Worm (Caenorhabditis elegans) whole organism, mixed stage, embryonic: ENCODE data around the gene T05C1.2.

ENCODE experiments used
- M03D4.4 ChIP-seq: sonication (generic microtip); optimal IDR thresholded peaks from 2 replicates; lab custom pipeline; 2017; ENCODE audit warnings: mild to moderate bottlenecking, missing genetic modification characterization, missing compliant biosample characterization
- bed-3 ChIP-seq: fragments of 200-800 bp; sonication (Bioruptor generic); optimal IDR thresholded peaks from 3 replicates; lab custom pipeline; 2018; ENCODE audit warnings: mild to moderate bottlenecking, missing genetic modification characterization, moderate library complexity, missing compliant biosample characterization
- blmp-1 ChIP-seq: fragments of 150-350 bp; optimal IDR thresholded peaks from 2 replicates; lab custom pipeline; 2014; ENCODE audit warnings: missing biosample characterization, missing genetic modification characterization
- ceh-39 ChIP-seq: fragments of 150-350 bp; optimal IDR thresholded peaks from 2 replicates; lab custom pipeline; 2014; ENCODE audit warnings: missing biosample characterization, missing genetic modification characterization
- ceh-43 ChIP-seq: fragments of 200-800 bp; sonication (Bioruptor generic); optimal IDR thresholded peaks from 2 replicates; lab custom pipeline; 2018; ENCODE audit warnings: mild to moderate bottlenecking, missing genetic modification characterization, moderate library complexity, missing compliant biosample characterization
- ceh-83 ChIP-seq: fragments of 200-800 bp; sonication (Bioruptor generic); optimal IDR thresholded peaks from 2 replicates; lab custom pipeline; 2018; ENCODE audit warnings: mild to moderate bottlenecking, missing genetic modification characterization, missing compliant biosample characterization
- ces-1 ChIP-seq: fragments of 150-350 bp; optimal IDR thresholded peaks from 2 replicates; lab custom pipeline; 2014; ENCODE audit warnings: missing biosample characterization, missing genetic modification reagents, missing genetic modification characterization
- cnd-1 ChIP-seq: fragments of 200-800 bp; sonication (Bioruptor generic); optimal IDR thresholded peaks from 2 replicates; lab custom pipeline; 2018; ENCODE audit warnings: mild to moderate bottlenecking, missing genetic modification characterization, missing compliant biosample characterization
- elt-1 ChIP-seq: sonication (generic microtip); optimal IDR thresholded peaks from 2 replicates; lab custom pipeline; 2017; ENCODE audit warnings: missing genetic modification characterization, mild to moderate bottlenecking, missing compliant biosample characterization, antibody characterized with exemption, moderate library complexity, borderline replicate concordance; ENCODE audit not compliant: insufficient read depth
- elt-3 ChIP-seq: fragments of 150-350 bp; optimal IDR thresholded peaks from 2 replicates; lab custom pipeline; 2014; ENCODE audit warnings: missing biosample characterization, missing genetic modification characterization
- flh-1 ChIP-seq: fragments of 200-800 bp; sonication (Bioruptor generic); optimal IDR thresholded peaks from 2 replicates; lab custom pipeline; 2018; ENCODE audit warnings: mild to moderate bottlenecking, missing genetic modification characterization, moderate library complexity, missing compliant biosample characterization
- hlh-1 ChIP-seq: fragments of 150-350 bp; optimal IDR thresholded peaks from 2 replicates; lab custom pipeline; 2014; ENCODE audit warnings: missing biosample characterization, missing genetic modification reagents, missing genetic modification characterization
- lin-13 ChIP-seq: fragments of 150-350 bp; optimal IDR thresholded peaks from 2 replicates; lab custom pipeline; 2014; ENCODE audit warnings: missing biosample characterization, missing genetic modification characterization
- lsy-2 ChIP-seq: fragments of 150-350 bp; optimal IDR thresholded peaks from 2 replicates; lab custom pipeline; 2014; ENCODE audit warnings: missing biosample characterization, missing genetic modification characterization
- mab-5 ChIP-seq: fragments of 150-350 bp; optimal IDR thresholded peaks from 2 replicates; lab custom pipeline; 2014; ENCODE audit warnings: missing biosample characterization, missing genetic modification characterization
- mep-1 ChIP-seq: fragments of 150-350 bp; optimal IDR thresholded peaks from 2 replicates; lab custom pipeline; 2017; ENCODE audit warnings: missing biosample characterization, missing genetic modification reagents, missing genetic modification characterization, inconsistent platforms
- mls-2 ChIP-seq: sonication (generic microtip); optimal IDR thresholded peaks from 2 replicates; lab custom pipeline; 2016; ENCODE audit warnings: mild to moderate bottlenecking, missing genetic modification characterization, moderate library complexity, missing compliant biosample characterization
- nhr-12 ChIP-seq: fragments of 150-350 bp; optimal IDR thresholded peaks from 2 replicates; lab custom pipeline; 2014; ENCODE audit warnings: missing biosample characterization, missing genetic modification characterization
- nhr-2 ChIP-seq: fragments of 150-350 bp; optimal IDR thresholded peaks from 2 replicates; lab custom pipeline; 2014; ENCODE audit warnings: missing biosample characterization, missing genetic modification characterization
- nhr-237 ChIP-seq: fragments of 150-350 bp; optimal IDR thresholded peaks from 2 replicates; lab custom pipeline; 2014; ENCODE audit warnings: missing biosample characterization, missing genetic modification characterization
- nhr-28 ChIP-seq: fragments of 150-350 bp; optimal IDR thresholded peaks from 2 replicates; lab custom pipeline; 2014; ENCODE audit warnings: missing biosample characterization, missing genetic modification characterization
- nhr-76 ChIP-seq: sonication (generic microtip); optimal IDR thresholded peaks from 2 replicates; lab custom pipeline; 2017; ENCODE audit warnings: missing biosample characterization, missing genetic modification characterization
- pha-4 ChIP-seq: fragments of 150-350 bp; optimal IDR thresholded peaks from 2 replicates; lab custom pipeline; 2018; ENCODE audit warnings: missing biosample characterization, missing genetic modification reagents, missing genetic modification characterization
- snpc-4 ChIP-seq: fragments of 150-350 bp; optimal IDR thresholded peaks from 2 replicates; lab custom pipeline; 2014; ENCODE audit warnings: missing biosample characterization, missing genetic modification characterization
- sptf-1 ChIP-seq: sonication (generic microtip); optimal IDR thresholded peaks from 2 replicates; lab custom pipeline; 2017; ENCODE audit warnings: mild to moderate bottlenecking, missing genetic modification characterization, moderate library complexity, missing compliant biosample characterization
- tbx-8 ChIP-seq: fragments of 200-800 bp; sonication (Bioruptor generic); optimal IDR thresholded peaks from 2 replicates; lab custom pipeline; 2018; ENCODE audit warnings: mild to moderate bottlenecking, missing genetic modification characterization, moderate library complexity, missing compliant biosample characterization
- unc-120 ChIP-seq: sonication (generic microtip); optimal IDR thresholded peaks from 2 replicates; lab custom pipeline; 2017; ENCODE audit warnings: missing genetic modification characterization, missing compliant biosample characterization; ENCODE audit not compliant: poor library complexity, severe bottlenecking
- unc-39 ChIP-seq: fragments of 150-350 bp; optimal IDR thresholded peaks from 2 replicates; lab custom pipeline; 2014; ENCODE audit warnings: missing biosample characterization, missing genetic modification characterization
- unc-62 ChIP-seq: fragments of 150-350 bp; optimal IDR thresholded peaks from 2 replicates; lab custom pipeline; 2014; ENCODE audit warnings: missing biosample characterization, missing genetic modification reagents, missing genetic modification characterization
- zip-8 ChIP-seq: fragments of 150-350 bp; optimal IDR thresholded peaks from 2 replicates; lab custom pipeline; 2014; ENCODE audit warnings: missing biosample characterization, missing genetic modification characterization
- ztf-11 ChIP-seq: fragments of 150-350 bp; optimal IDR thresholded peaks from 2 replicates; lab custom pipeline; 2014; ENCODE audit warnings: missing biosample characterization, missing genetic modification characterization

Gene T05C1.2

DNA sequence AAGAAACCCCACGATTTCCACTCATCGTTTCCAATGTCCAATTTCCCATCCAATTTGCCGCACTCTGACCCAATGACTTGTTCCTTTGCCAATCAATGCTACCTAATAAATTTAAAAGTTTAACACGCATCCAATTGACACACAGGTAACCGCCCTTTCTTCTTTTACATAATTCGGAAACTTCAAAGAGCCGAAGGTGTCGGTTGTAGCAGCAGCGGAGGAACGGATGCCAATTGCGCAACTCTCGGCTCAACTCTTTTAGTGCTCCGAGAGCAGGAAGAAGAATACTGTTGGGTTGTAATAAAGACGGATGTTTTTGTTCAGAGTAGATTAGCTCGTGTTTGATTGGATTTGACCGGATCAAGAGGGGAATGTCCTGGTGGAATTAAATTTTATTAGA, 35.3 kb upstream of the T05C1.2 start:
- TF ChIP-seq pha-4 (tag; lab: Kevin White, UChicago), result no peak
- TF ChIP-seq hlh-1 (tag; lab: Kevin White, UChicago), result peak; percentile 95
- peak; percentile 14 for TF ChIP-seq lsy-2 (tag; lab: Kevin White, UChicago)

DNA sequence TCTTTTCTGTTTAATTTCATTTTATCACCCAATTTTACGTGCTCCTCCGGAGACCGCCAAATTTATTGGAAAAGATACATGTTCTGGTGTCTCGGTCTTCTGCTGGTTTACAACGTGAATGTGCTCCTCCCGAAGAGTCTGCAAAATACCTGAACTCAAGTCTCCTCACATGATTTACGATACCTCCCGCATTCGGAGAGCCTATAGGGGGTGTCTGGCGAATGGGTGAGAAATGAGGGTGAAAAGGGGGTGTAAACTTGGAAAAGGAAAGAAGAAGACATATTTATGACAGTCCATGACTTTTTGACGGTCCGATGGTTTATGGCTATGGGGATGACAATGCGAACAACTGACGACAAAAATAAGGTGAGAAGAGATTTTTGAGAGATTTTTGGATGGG, 34.4 kb upstream of the T05C1.2 start:
- TF ChIP-seq mls-2 (tag; lab: Kevin White, UChicago) (no peak), mab-5 (tag; lab: Kevin White, UChicago) (no peak), unc-39 (tag; lab: Kevin White, UChicago) (no peak), unc-120 (peak; percentile 90), unc-62 (GFP tag; lab: Kevin White, UChicago) (peak; percentile 79), flh-1 (GFP tag; lab: Kevin White, UChicago) (no peak), nhr-237 (tag; lab: Kevin White, UChicago) (no peak), ceh-39 (tag; lab: Kevin White, UChicago) (no peak), hlh-1 (tag; lab: Kevin White, UChicago) (peak; percentile 99), zip-8 (tag; lab: Kevin White, UChicago) (no peak), snpc-4 (no peak), blmp-1 (no peak), ceh-83 (GFP tag; lab: Kevin White, UChicago) (no peak), nhr-2 (tag; lab: Kevin White, UChicago) (peak; percentile 12), sptf-1 (tag; lab: Kevin White, UChicago) (no peak), M03D4.4 (tag; lab: Kevin White, UChicago) (peak; percentile 5)

DNA sequence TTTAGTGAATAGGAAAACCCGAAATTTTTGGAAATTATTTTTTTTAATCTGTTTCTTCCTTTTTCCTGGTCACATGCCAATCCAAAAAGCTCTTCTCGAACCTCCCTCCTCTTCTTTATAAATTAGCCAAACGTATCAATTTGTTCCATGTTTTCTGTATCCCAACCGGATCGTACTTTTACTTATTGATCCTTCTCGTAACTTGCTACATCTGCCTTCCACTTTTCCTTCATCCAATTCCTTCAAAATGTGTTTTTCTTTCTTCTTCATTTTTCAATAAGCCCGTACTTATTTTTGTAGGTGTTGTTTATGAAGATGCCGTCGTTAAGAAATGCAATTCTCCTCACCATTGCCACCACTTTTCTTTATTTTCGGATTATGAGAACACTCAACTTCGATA, 30.0 kb upstream of the T05C1.2 start, which contains the start of gene cyp-23A1:
Gene cyp-23A1, plus strand, starts transcription at position 301 of the 400 bp plus-strand sequence.
- TF ChIP-seq ceh-39 (tag; lab: Kevin White, UChicago) (no peak), tbx-8 (GFP tag; lab: Kevin White, UChicago) (no peak), lsy-2 (tag; lab: Kevin White, UChicago) (no peak), ztf-11 (no peak), ces-1 (GFP tag; lab: Kevin White, UChicago) (no peak), sptf-1 (tag; lab: Kevin White, UChicago) (no peak), hlh-1 (tag; lab: Kevin White, UChicago) (no peak), bed-3 (GFP tag; lab: Kevin White, UChicago) (no peak), nhr-12 (no peak), ceh-43 (GFP tag; lab: Kevin White, UChicago) (no peak), nhr-28 (tag; lab: Kevin White, UChicago) (no peak), nhr-237 (tag; lab: Kevin White, UChicago) (no peak), lin-13 (tag; lab: Kevin White, UChicago) (no peak), elt-3 (no peak), unc-62 (GFP tag; lab: Kevin White, UChicago) (no peak), elt-1 (tag; lab: Kevin White, UChicago) (no peak), mep-1 (tag; lab: Kevin White, UChicago) (no peak), mls-2 (tag; lab: Kevin White, UChicago) (no peak), snpc-4 (no peak)

DNA sequence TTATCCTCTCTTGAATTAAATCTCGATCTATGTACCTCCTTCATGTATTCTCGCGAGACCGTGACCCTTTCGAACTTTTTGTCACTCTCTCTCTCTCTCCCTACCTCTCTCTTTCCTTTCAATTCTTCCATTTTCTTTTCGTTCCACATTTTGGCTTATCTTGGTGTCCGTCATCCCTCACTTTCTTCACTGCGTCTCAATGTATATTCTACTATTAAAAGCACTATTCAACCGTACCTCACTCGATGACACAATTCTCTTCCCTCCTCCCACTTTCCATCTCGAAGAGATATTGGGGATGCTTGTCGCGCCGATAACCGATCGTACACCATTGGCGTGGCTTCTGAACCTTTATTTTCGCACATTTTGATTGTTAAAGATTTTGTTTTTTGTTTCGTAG, 28.8 kb upstream of the T05C1.2 start:
- TF ChIP-seq elt-3 (no peak), blmp-1 (peak; percentile 66)

DNA sequence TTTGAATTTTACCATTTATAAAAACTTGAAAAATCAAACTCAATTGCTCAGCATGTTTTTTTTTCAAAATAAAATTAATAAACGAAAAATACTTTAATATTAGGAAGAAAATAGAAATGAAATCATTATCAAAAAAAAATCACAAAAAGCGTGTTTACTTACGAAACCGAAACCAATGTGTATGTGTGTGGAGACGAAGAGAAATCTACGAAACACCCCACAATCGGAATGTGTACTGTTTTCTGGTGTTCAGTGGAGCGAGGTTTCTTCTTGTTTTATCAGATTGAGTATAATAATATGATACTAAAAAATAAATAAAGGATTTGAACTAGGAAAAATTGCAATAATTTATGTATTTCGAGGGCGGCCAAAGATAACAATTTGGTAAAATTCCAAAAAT, 25.7 kb upstream of the T05C1.2 start:
- TF ChIP-seq nhr-12 (no peak), cnd-1 (no peak), blmp-1 (no peak), tbx-8 (GFP tag; lab: Kevin White, UChicago) (no peak), nhr-76 (tag; lab: Kevin White, UChicago) (no peak), hlh-1 (tag; lab: Kevin White, UChicago) (no peak), pha-4 (tag; lab: Kevin White, UChicago) (no peak), bed-3 (GFP tag; lab: Kevin White, UChicago) (no peak), mls-2 (tag; lab: Kevin White, UChicago) (no peak), lin-13 (tag; lab: Kevin White, UChicago) (no peak)
